Fruit fly (Drosophila melanogaster) whole organism, embryonic: Measurements from ENCODE around the gene CG44836.

Source experiments
- Antp ChIP-seq: fragments of 200-800 bp; sonication (Bioruptor generic); optimal IDR thresholded peaks from 3 replicates; lab custom pipeline; 2016; ENCODE audit warnings: missing biosample characterization, missing genetic modification characterization
- C15 ChIP-seq: fragments of 200-800 bp; sonication (Bioruptor generic); IDR thresholded peaks from 3 replicates; pipeline ENCODE4 v1.3.6; 2022; ENCODE audit warnings: missing biosample characterization, missing genetic modification characterization
- CG11093 ChIP-seq: fragments of 200-800 bp; sonication (Bioruptor generic); IDR thresholded peaks from 3 replicates; pipeline ENCODE4 v1.3.6; 2022; ENCODE audit warnings: missing biosample characterization, missing genetic modification characterization
- CG12155 ChIP-seq: fragments of 200-800 bp; sonication (Bioruptor generic); optimal IDR thresholded peaks from 3 replicates; lab custom pipeline; 2016; ENCODE audit warnings: missing biosample characterization, missing genetic modification characterization
- CG12219 ChIP-seq: fragments of 200-800 bp; sonication (Bioruptor generic); optimal IDR thresholded peaks from 3 replicates; lab custom pipeline; 2018; ENCODE audit warnings: missing biosample characterization, mild to moderate bottlenecking, missing genetic modification characterization
- CG12744 ChIP-seq: fragments of 200-800 bp; sonication (Bioruptor generic); optimal IDR thresholded peaks from 2 replicates; lab custom pipeline; 2016; ENCODE audit warnings: missing biosample characterization, missing genetic modification characterization
- CG14860 ChIP-seq: fragments of 200-800 bp; sonication (Bioruptor generic); IDR thresholded peaks from 3 replicates; pipeline ENCODE4 v1.3.6; 2022; ENCODE audit warnings: missing biosample characterization, missing genetic modification characterization; ENCODE audit not compliant: partially characterized antibody
- CG18262 ChIP-seq: fragments of 200-800 bp; optimal IDR thresholded peaks from 3 replicates; lab custom pipeline; 2019; ENCODE audit warnings: missing biosample characterization, mild to moderate bottlenecking, missing genetic modification characterization, moderate library complexity
- CG18476 ChIP-seq: fragments of 200-800 bp; sonication (Bioruptor generic); optimal IDR thresholded peaks from 2 replicates; lab custom pipeline; 2016; ENCODE audit warnings: missing biosample characterization, mild to moderate bottlenecking, missing genetic modification characterization
- CG2120 ChIP-seq: fragments of 200-800 bp; sonication (Bioruptor generic); optimal IDR thresholded peaks from 3 replicates; lab custom pipeline; 2016; ENCODE audit warnings: missing biosample characterization, missing genetic modification characterization
- CG2129 ChIP-seq: fragments of 200-800 bp; sonication (Bioruptor generic); IDR thresholded peaks from 2 replicates; pipeline ENCODE4 v1.3.6; 2022; ENCODE audit warnings: missing biosample characterization, missing genetic modification characterization; ENCODE audit not compliant: partially characterized antibody
- CG30020 ChIP-seq: fragments of 200-800 bp; optimal IDR thresholded peaks from 2 replicates; lab custom pipeline; 2019; ENCODE audit warnings: missing biosample characterization, mild to moderate bottlenecking, missing genetic modification characterization, moderate library complexity
- CG31441 ChIP-seq: fragments of 200-800 bp; sonication (Bioruptor generic); IDR thresholded peaks from 2 replicates; pipeline ENCODE4 v1.3.6; 2022; ENCODE audit warnings: missing biosample characterization, missing genetic modification characterization
- CG32532 ChIP-seq: fragments of 200-800 bp; sonication (Bioruptor generic); IDR thresholded peaks from 2 replicates; pipeline ENCODE4 v1.3.6; 2022; ENCODE audit warnings: missing biosample characterization, missing genetic modification characterization
- CG4328 ChIP-seq: fragments of 200-800 bp; sonication (Bioruptor generic); optimal IDR thresholded peaks from 3 replicates; lab custom pipeline; 2017; ENCODE audit warnings: missing biosample characterization, missing genetic modification reagents, missing genetic modification characterization
- CG4404 ChIP-seq: fragments of 200-800 bp; sonication (Bioruptor generic); IDR thresholded peaks from 2 replicates; pipeline ENCODE4 v1.3.6; 2022; ENCODE audit warnings: missing biosample characterization, missing genetic modification characterization
- CG5953 ChIP-seq: fragments of 200-800 bp; sonication (Bioruptor generic); IDR thresholded peaks from 2 replicates; pipeline ENCODE4 v1.3.6; 2022; ENCODE audit warnings: missing biosample characterization, missing genetic modification characterization
- CG6254 ChIP-seq: fragments of 200-800 bp; sonication (Bioruptor generic); optimal IDR thresholded peaks from 3 replicates; lab custom pipeline; 2017; ENCODE audit warnings: mild to moderate bottlenecking, missing biosample characterization, missing genetic modification reagents, missing genetic modification characterization
- CG6683 ChIP-seq: fragments of 200-800 bp; sonication (Bioruptor generic); optimal IDR thresholded peaks from 2 replicates; lab custom pipeline; 2017; ENCODE audit warnings: missing biosample characterization, mild to moderate bottlenecking, missing genetic modification characterization, missing genetic modification reagents
- CG7745 ChIP-seq: fragments of 200-800 bp; sonication (Bioruptor generic); optimal IDR thresholded peaks from 2 replicates; lab custom pipeline; 2018; ENCODE audit warnings: missing biosample characterization, mild to moderate bottlenecking, missing genetic modification characterization, moderate library complexity
- CG8281 ChIP-seq: fragments of 200-800 bp; sonication (Bioruptor generic); optimal IDR thresholded peaks from 2 replicates; lab custom pipeline; 2018; ENCODE audit warnings: missing biosample characterization, mild to moderate bottlenecking, missing genetic modification characterization, moderate library complexity
- CG8359 ChIP-seq: fragments of 200-800 bp; sonication (Bioruptor generic); optimal IDR thresholded peaks from 2 replicates; lab custom pipeline; 2017; ENCODE audit warnings: missing biosample characterization, mild to moderate bottlenecking, missing genetic modification characterization, borderline replicate concordance
- CTCF ChIP-seq: fragments of 200-800 bp; sonication (Bioruptor generic); optimal IDR thresholded peaks from 2 replicates; lab custom pipeline; 2017; ENCODE audit warnings: missing biosample characterization, mild to moderate bottlenecking, missing genetic modification characterization, moderate library complexity
- Chrac-16 ChIP-seq: fragments of 200-800 bp; sonication (Bioruptor generic); optimal IDR thresholded peaks from 3 replicates; lab custom pipeline; 2016; ENCODE audit warnings: missing biosample characterization, missing genetic modification characterization
- D19A ChIP-seq: fragments of 200-800 bp; optimal IDR thresholded peaks from 3 replicates; lab custom pipeline; 2019; ENCODE audit warnings: missing biosample characterization, mild to moderate bottlenecking, missing genetic modification characterization, moderate library complexity
- D19B ChIP-seq: fragments of 200-800 bp; sonication (Bioruptor generic); optimal IDR thresholded peaks from 2 replicates; lab custom pipeline; 2017; ENCODE audit warnings: missing biosample characterization, mild to moderate bottlenecking, missing genetic modification characterization
- Dek ChIP-seq: fragments of 200-800 bp; sonication (Bioruptor generic); optimal IDR thresholded peaks from 3 replicates; lab custom pipeline; 2019; ENCODE audit warnings: missing biosample characterization, mild to moderate bottlenecking, missing genetic modification characterization, moderate library complexity
- Dll ChIP-seq: fragments of 200-800 bp; sonication (Bioruptor generic); IDR thresholded peaks from 4 replicates; pipeline ENCODE4 v1.3.6; 2022; ENCODE audit warnings: missing biosample characterization, missing genetic modification characterization; ENCODE audit not compliant: partially characterized antibody
- Dref ChIP-seq: fragments of 200-800 bp; sonication (Bioruptor generic); IDR thresholded peaks from 2 replicates; pipeline ENCODE4 v1.3.6; 2022; ENCODE audit warnings: missing biosample characterization, missing genetic modification characterization
- Lhr ChIP-seq: fragments of 200-800 bp; sonication (Bioruptor generic); optimal IDR thresholded peaks from 3 replicates; lab custom pipeline; 2017; ENCODE audit warnings: mild to moderate bottlenecking, missing biosample characterization, missing genetic modification reagents, missing genetic modification characterization
- MESR4 ChIP-seq: fragments of 200-800 bp; sonication (Bioruptor generic); optimal IDR thresholded peaks from 2 replicates; lab custom pipeline; 2018; ENCODE audit warnings: missing biosample characterization, mild to moderate bottlenecking, missing genetic modification characterization, moderate library complexity
- Mrtf ChIP-seq: fragments of 200-800 bp; sonication (Bioruptor generic); IDR thresholded peaks from 3 replicates; pipeline ENCODE4 v1.3.6; 2022; ENCODE audit warnings: missing biosample characterization, missing genetic modification characterization
- Oaz ChIP-seq: fragments of 200-800 bp; sonication (Bioruptor generic); IDR thresholded peaks from 2 replicates; pipeline ENCODE4 v1.3.6; 2022; ENCODE audit warnings: missing biosample characterization, missing genetic modification characterization
- Stat92E ChIP-seq, 3 experiments: fragments of >200 bp in 2 of 3; fragments of 200-800 bp in 1 of 3; sonication (Bioruptor generic) in 1 of 3; optimal IDR thresholded peaks; 2 replicates each; lab custom pipeline; 2017 to 2019; ENCODE audit warnings: missing biosample characterization in 3 of 3, missing genetic modification characterization in 3 of 3, mild to moderate bottlenecking in 1 of 3, moderate library complexity in 1 of 3
- Trl ChIP-seq, 3 experiments: fragments of >200 bp in 2 of 3; fragments of 200-800 bp in 1 of 3; sonication (Bioruptor generic) in 1 of 3; optimal IDR thresholded peaks; 2 replicates in 1 of 3; 3 replicates in 2 of 3; lab custom pipeline; 2016 to 2017; ENCODE audit warnings: missing biosample characterization in 1 of 3, missing genetic modification characterization in 1 of 3
- aop ChIP-seq: fragments of 200-800 bp; sonication (Bioruptor generic); IDR thresholded peaks from 2 replicates; pipeline ENCODE4 v1.3.6; 2022; ENCODE audit warnings: missing biosample characterization, missing genetic modification characterization
- br ChIP-seq: fragments of >200 bp; optimal IDR thresholded peaks from 2 replicates; lab custom pipeline; 2017
- btn ChIP-seq: fragments of 200-800 bp; sonication (Bioruptor generic); optimal IDR thresholded peaks from 2 replicates; lab custom pipeline; 2016; ENCODE audit warnings: missing biosample characterization, missing genetic modification characterization
- da ChIP-seq: fragments of 200-800 bp; sonication (Bioruptor generic); optimal IDR thresholded peaks from 2 replicates; lab custom pipeline; 2016; ENCODE audit warnings: missing biosample characterization, missing genetic modification characterization
- dan ChIP-seq: fragments of 200-800 bp; sonication (Bioruptor generic); IDR thresholded peaks from 2 replicates; pipeline ENCODE4 v1.3.6; 2022; ENCODE audit warnings: missing biosample characterization, missing genetic modification characterization
- dpn ChIP-seq, 2 experiments: fragments of 200-800 bp; sonication (Bioruptor generic); optimal IDR thresholded peaks; 3 replicates each; lab custom pipeline; 2016; ENCODE audit warnings: missing biosample characterization in 2 of 2, missing genetic modification characterization in 2 of 2
- eve ChIP-seq, 2 experiments: fragments of >200 bp; optimal IDR thresholded peaks; 2 replicates each; lab custom pipeline; 2017; ENCODE audit warnings: missing biosample characterization in 2 of 2, missing genetic modification characterization in 2 of 2
- ewg ChIP-seq: fragments of 200-800 bp; sonication (Bioruptor generic); optimal IDR thresholded peaks from 3 replicates; lab custom pipeline; 2017; ENCODE audit warnings: mild to moderate bottlenecking, missing biosample characterization, missing genetic modification reagents, missing genetic modification characterization
- fd3F ChIP-seq: fragments of 200-800 bp; sonication (Bioruptor generic); optimal IDR thresholded peaks from 2 replicates; lab custom pipeline; 2018; ENCODE audit warnings: missing biosample characterization, mild to moderate bottlenecking, missing genetic modification characterization, moderate library complexity
- ftz-f1 ChIP-seq: fragments of 200-800 bp; sonication (Bioruptor generic); optimal IDR thresholded peaks from 2 replicates; lab custom pipeline; 2016; ENCODE audit warnings: missing biosample characterization, missing genetic modification characterization
- gsb-n ChIP-seq: fragments of 200-800 bp; sonication (Bioruptor generic); optimal IDR thresholded peaks from 3 replicates; lab custom pipeline; 2018; ENCODE audit warnings: missing biosample characterization, mild to moderate bottlenecking, missing genetic modification characterization
- org-1 ChIP-seq: fragments of 200-800 bp; sonication (Bioruptor generic); optimal IDR thresholded peaks from 2 replicates; lab custom pipeline; 2017; ENCODE audit warnings: missing biosample characterization, missing genetic modification characterization
- sc ChIP-seq, 3 experiments: fragments of >200 bp in 2 of 3; fragments of 200-800 bp in 1 of 3; sonication (Bioruptor generic) in 1 of 3; optimal IDR thresholded peaks; 2 replicates in 2 of 3; 3 replicates in 1 of 3; lab custom pipeline; 2017; ENCODE audit warnings: mild to moderate bottlenecking in 1 of 3, missing biosample characterization in 1 of 3, missing genetic modification characterization in 1 of 3, missing genetic modification reagents in 1 of 3
- schlank ChIP-seq: fragments of 200-800 bp; sonication (Bioruptor generic); optimal IDR thresholded peaks from 2 replicates; lab custom pipeline; 2018; ENCODE audit warnings: missing biosample characterization, mild to moderate bottlenecking, missing genetic modification characterization
- unpg ChIP-seq: fragments of 200-800 bp; sonication (Bioruptor generic); optimal IDR thresholded peaks from 3 replicates; lab custom pipeline; 2018; ENCODE audit warnings: missing biosample characterization, mild to moderate bottlenecking, missing genetic modification characterization, moderate library complexity

Gene CG44836

DNA sequence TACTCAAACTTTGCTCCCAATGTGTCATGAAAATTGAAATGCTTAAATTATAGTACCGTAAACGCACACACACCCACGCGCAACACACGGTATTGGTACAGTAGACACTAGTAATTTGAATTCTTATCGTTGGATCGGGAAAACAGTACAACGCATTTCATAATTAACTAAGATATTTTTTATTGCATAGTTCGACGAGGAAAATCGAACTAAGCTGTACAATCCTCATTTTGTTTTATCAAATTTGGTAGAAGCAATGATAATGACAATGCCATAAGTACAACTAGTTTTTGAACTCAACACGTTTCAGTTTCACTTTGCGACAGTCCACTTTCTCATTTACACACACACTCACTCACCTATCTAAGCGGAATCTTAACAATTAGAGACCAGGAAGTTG, 19.3 kb downstream of the CG44836 start (continued):
- TF ChIP-seq CG14860 (no peak), Oaz (GFP tag; lab: Robert Waterston, UW) (peak; percentile 27; the same call in 1 of the 2 replicates), br (no peak), org-1 (GFP tag; lab: Kevin White, UChicago) (peak; percentile 50), fd3F (peak; percentile 64), Dll (GFP tag; lab: Robert Waterston, UW) (no peak), CG5953 (GFP tag; lab: Robert Waterston, UW) (no peak), CG30020 (tag; lab: Kevin White, UChicago) (peak; percentile 8), da (no peak), CG8359 (GFP tag; lab: Kevin White, UChicago) (peak; percentile 11), CG6683 (GFP tag; lab: Kevin White, UChicago) (peak; percentile 28), CTCF (GFP tag; lab: Kevin White, UChicago) (no peak), CG7745 (tag; lab: Kevin White, UChicago) (no peak), btn (peak; percentile 15), D19B (peak; percentile 25), CG4404 (peak; percentile 22; the same call in 1 of the 2 replicates), CG8281 (peak; percentile 29), CG2120 (GFP tag; lab: Kevin White, UChicago) (peak; percentile 85), CG12155 (GFP tag; lab: Kevin White, UChicago) (peak; percentile 55), Lhr (GFP tag; lab: Kevin White, UChicago) (no peak), Trl (optimal IDR thresholded peaks at IDR 0.05; lab: Kevin White, UChicago) (no peak), Trl (GFP tag; optimal IDR thresholded peaks at IDR 0.05; lab: Kevin White, UChicago) (peak; percentile 60), schlank (peak; percentile 61), CG6254 (GFP tag; lab: Kevin White, UChicago) (no peak), Antp (peak; percentile 55), Chrac-16 (GFP tag; lab: Kevin White, UChicago) (peak; percentile 69), CG31441 (peak; percentile 54; the same call in 1 of the 2 replicates), CG2129 (no peak), ftz-f1 (GFP tag; lab: Kevin White, UChicago) (no peak), Dref (GFP tag; lab: Robert Waterston, UW) (no peak), sc (optimal IDR thresholded peaks at IDR 0.05; lab: Kevin White, UChicago) (no peak), sc (GFP tag; optimal IDR thresholded peaks at IDR 0.05; lab: Kevin White, UChicago) (no peak), dan (GFP tag; lab: Robert Waterston, UW) (no peak), gsb-n (tag; lab: Kevin White, UChicago) (peak; percentile 57), CG18476 (GFP tag; lab: Kevin White, UChicago) (peak; percentile 1), CG4328 (GFP tag; lab: Kevin White, UChicago) (peak; percentile 58), aop (no peak), MESR4 (GFP tag; lab: Kevin White, UChicago) (no peak), ewg (GFP tag; lab: Kevin White, UChicago) (peak; percentile 27), Mrtf (peak; percentile 50; the same call in 1 of the 3 replicates), unpg (GFP tag; lab: Kevin White, UChicago) (peak; percentile 74), dpn (GFP tag; optimal IDR thresholded peaks at IDR 0.05; lab: Kevin White, UChicago) (peak; percentile 62 to 65), eve (GFP tag; optimal IDR thresholded peaks at IDR 0.05; lab: Kevin White, UChicago) (no peak), D19A (tag; lab: Kevin White, UChicago) (peak; percentile 60), CG32532 (peak; percentile 74), Dek (tag; lab: Kevin White, UChicago) (peak; percentile 74), CG18262 (tag; lab: Kevin White, UChicago) (peak; percentile 64), C15 (GFP tag; lab: Robert Waterston, UW) (no peak), CG12219 (GFP tag; lab: Kevin White, UChicago) (peak; percentile 65), CG12744 (GFP tag; lab: Kevin White, UChicago) (peak; percentile 10), Stat92E (GFP tag; optimal IDR thresholded peaks at IDR 0.05; lab: Kevin White, UChicago) (no peak), CG11093 (GFP tag; lab: Robert Waterston, UW) (peak; percentile 64; the same call in 2 of the 3 replicates)
